Fruit fly (Drosophila melanogaster) whole organism, pupa: ENCODE results near the gene Elp6.

Experiments used
- CG13204 ChIP-seq: fragments of 200-800 bp; sonication (Bioruptor generic); optimal IDR thresholded peaks from 2 replicates; lab custom pipeline; 2018; ENCODE audit warnings: missing biosample characterization, mild to moderate bottlenecking, missing genetic modification characterization, moderate library complexity
- CG32121 ChIP-seq: fragments of 200-800 bp; sonication (Bioruptor generic); IDR thresholded peaks from 2 replicates; pipeline ENCODE4 v1.3.6; 2022; ENCODE audit warnings: missing biosample characterization, missing genetic modification characterization

dm6 chr3R:13371840-13372680 is 5.3 kb upstream of the Elp6 start, which contains the start of the genes Lip3 and CG34309:
- TF ChIP-seq CG13204 (GFP tag; lab: Kevin White, UChicago) (no peak), CG32121 (GFP tag; lab: Robert Waterston, UW) (no peak)
